Fruit fly (Drosophila melanogaster) whole organism, embryonic: Measurements from ENCODE around the gene Lipt2.

Source experiments
- ATbp ChIP-seq: fragments of 200-800 bp; sonication (Bioruptor generic); optimal IDR thresholded peaks from 2 replicates; lab custom pipeline; 2017; ENCODE audit warnings: missing biosample characterization, mild to moderate bottlenecking, missing genetic modification characterization, missing genetic modification reagents
- Adf1 ChIP-seq: fragments of 200-800 bp; sonication (Bioruptor generic); IDR thresholded peaks from 2 replicates; pipeline ENCODE4 v1.3.6; 2022; ENCODE audit warnings: missing biosample characterization, missing genetic modification characterization
- B-H2 ChIP-seq: fragments of 200-800 bp; sonication (Bioruptor generic); optimal IDR thresholded peaks from 2 replicates; lab custom pipeline; 2018; ENCODE audit warnings: missing biosample characterization, mild to moderate bottlenecking, missing genetic modification characterization
- Blimp-1 ChIP-seq: fragments of 200-800 bp; sonication (Bioruptor generic); optimal IDR thresholded peaks from 3 replicates; lab custom pipeline; 2018; ENCODE audit warnings: missing biosample characterization, missing genetic modification characterization, mild to moderate bottlenecking, moderate library complexity, missing genetic modification reagents
- CG11504 ChIP-seq: fragments of 200-800 bp; sonication (Bioruptor generic); optimal IDR thresholded peaks from 3 replicates; lab custom pipeline; 2019; ENCODE audit warnings: missing biosample characterization, mild to moderate bottlenecking, missing genetic modification characterization, moderate library complexity
- CG11696 ChIP-seq: fragments of 200-800 bp; sonication (Bioruptor generic); IDR thresholded peaks from 2 replicates; pipeline ENCODE4 v1.3.6; 2022; ENCODE audit warnings: missing biosample characterization, missing genetic modification characterization
- CG13287 ChIP-seq: fragments of 200-800 bp; sonication (Bioruptor generic); IDR thresholded peaks from 2 replicates; pipeline ENCODE4 v1.3.6; 2022; ENCODE audit warnings: missing biosample characterization, missing genetic modification characterization; ENCODE audit not compliant: partially characterized antibody
- CG14441 ChIP-seq: fragments of 200-800 bp; sonication (Bioruptor generic); IDR thresholded peaks from 2 replicates; pipeline ENCODE4 v1.3.6; 2022; ENCODE audit warnings: missing biosample characterization, missing genetic modification characterization
- CG17385 ChIP-seq: fragments of 200-800 bp; sonication (Bioruptor generic); optimal IDR thresholded peaks from 3 replicates; lab custom pipeline; 2018; ENCODE audit warnings: missing biosample characterization, mild to moderate bottlenecking, missing genetic modification characterization
- CG3065 ChIP-seq: fragments of 200-800 bp; sonication (Bioruptor generic); optimal IDR thresholded peaks from 2 replicates; lab custom pipeline; 2016; ENCODE audit warnings: missing biosample characterization, missing genetic modification characterization
- CG33213 ChIP-seq: fragments of 200-800 bp; sonication (Bioruptor generic); optimal IDR thresholded peaks from 3 replicates; lab custom pipeline; 2016; ENCODE audit warnings: missing biosample characterization, missing genetic modification characterization
- CG34376 ChIP-seq: fragments of 200-800 bp; sonication (Bioruptor generic); optimal IDR thresholded peaks from 2 replicates; lab custom pipeline; 2018; ENCODE audit warnings: missing biosample characterization, mild to moderate bottlenecking, missing genetic modification characterization
- CG5245 ChIP-seq: fragments of 200-800 bp; sonication (Bioruptor generic); optimal IDR thresholded peaks from 3 replicates; lab custom pipeline; 2016; ENCODE audit warnings: missing biosample characterization, missing genetic modification characterization
- CG6175 ChIP-seq: fragments of 200-800 bp; sonication (Bioruptor generic); IDR thresholded peaks from 3 replicates; pipeline ENCODE4 v1.3.6; 2022; ENCODE audit warnings: missing biosample characterization, missing genetic modification characterization
- CG7271 ChIP-seq: fragments of 200-800 bp; sonication (Bioruptor generic); optimal IDR thresholded peaks from 2 replicates; lab custom pipeline; 2018; ENCODE audit warnings: missing biosample characterization, mild to moderate bottlenecking, missing genetic modification characterization, moderate library complexity
- CG8944 ChIP-seq: fragments of 200-800 bp; sonication (Bioruptor generic); optimal IDR thresholded peaks from 3 replicates; lab custom pipeline; 2016; ENCODE audit warnings: missing biosample characterization, missing genetic modification characterization
- CG9876 ChIP-seq: fragments of 200-800 bp; sonication (Bioruptor generic); optimal IDR thresholded peaks from 2 replicates; lab custom pipeline; 2016; ENCODE audit warnings: missing biosample characterization, missing genetic modification characterization
- Dbx ChIP-seq: fragments of 200-800 bp; sonication (Bioruptor generic); IDR thresholded peaks from 3 replicates; pipeline ENCODE4 v1.3.6; 2022; ENCODE audit warnings: missing biosample characterization, missing genetic modification characterization
- Deaf1 ChIP-seq: fragments of 200-800 bp; optimal IDR thresholded peaks from 3 replicates; lab custom pipeline; 2019; ENCODE audit warnings: missing biosample characterization, mild to moderate bottlenecking, missing genetic modification characterization, moderate library complexity
- Doc3 ChIP-seq: fragments of 200-800 bp; sonication (Bioruptor generic); IDR thresholded peaks from 3 replicates; pipeline ENCODE4 v1.3.6; 2022; ENCODE audit warnings: missing biosample characterization, missing genetic modification characterization; ENCODE audit not compliant: partially characterized antibody
- ERR ChIP-seq: fragments of 200-800 bp; sonication (Bioruptor generic); optimal IDR thresholded peaks from 2 replicates; lab custom pipeline; 2016; ENCODE audit warnings: missing biosample characterization, missing genetic modification characterization
- H2.0 ChIP-seq: fragments of 200-800 bp; sonication (Bioruptor generic); IDR thresholded peaks from 2 replicates; pipeline ENCODE4 v1.3.6; 2022; ENCODE audit warnings: missing biosample characterization, missing genetic modification characterization
- HmgD ChIP-seq: fragments of 200-800 bp; sonication (Bioruptor generic); optimal IDR thresholded peaks from 3 replicates; lab custom pipeline; 2016; ENCODE audit warnings: missing biosample characterization, missing genetic modification characterization
- HmgZ ChIP-seq: fragments of 200-800 bp; sonication (Bioruptor generic); optimal IDR thresholded peaks from 2 replicates; lab custom pipeline; 2018; ENCODE audit warnings: missing biosample characterization, mild to moderate bottlenecking, missing genetic modification characterization
- Jarid2 ChIP-seq: fragments of 200-800 bp; sonication (Bioruptor generic); optimal IDR thresholded peaks from 3 replicates; lab custom pipeline; 2017; ENCODE audit warnings: mild to moderate bottlenecking, missing biosample characterization, missing genetic modification reagents, missing genetic modification characterization
- Pdp1 ChIP-seq, 2 experiments: fragments of 200-800 bp; sonication (Bioruptor generic); optimal IDR thresholded peaks; 3 replicates each; lab custom pipeline; 2016; ENCODE audit warnings: missing biosample characterization in 2 of 2, missing genetic modification characterization in 2 of 2, mild to moderate bottlenecking in 1 of 2, moderate library complexity in 1 of 2
- Rfx ChIP-seq: fragments of 200-800 bp; sonication (Bioruptor generic); IDR thresholded peaks from 2 replicates; pipeline ENCODE4 v1.3.6; 2022; ENCODE audit warnings: missing biosample characterization, missing genetic modification characterization
- Scr ChIP-seq: fragments of 200-800 bp; sonication (Bioruptor generic); IDR thresholded peaks from 2 replicates; pipeline ENCODE4 v1.3.6; 2022; ENCODE audit warnings: missing biosample characterization, missing genetic modification characterization; ENCODE audit not compliant: partially characterized antibody
- btn ChIP-seq: fragments of 200-800 bp; sonication (Bioruptor generic); optimal IDR thresholded peaks from 2 replicates; lab custom pipeline; 2016; ENCODE audit warnings: missing biosample characterization, missing genetic modification characterization
- cas ChIP-seq: fragments of 200-800 bp; sonication (Bioruptor generic); IDR thresholded peaks from 2 replicates; pipeline ENCODE4 v1.3.6; 2022; ENCODE audit warnings: missing biosample characterization, missing genetic modification characterization
- cg ChIP-seq: fragments of 200-800 bp; sonication (Bioruptor generic); optimal IDR thresholded peaks from 3 replicates; lab custom pipeline; 2019; ENCODE audit warnings: missing biosample characterization, mild to moderate bottlenecking, missing genetic modification characterization, moderate library complexity
- ci ChIP-seq: fragments of 200-800 bp; sonication (Bioruptor generic); IDR thresholded peaks from 3 replicates; pipeline ENCODE4 v1.3.6; 2022; ENCODE audit warnings: missing biosample characterization, missing genetic modification characterization
- eyg ChIP-seq: fragments of 200-800 bp; sonication (Bioruptor generic); optimal IDR thresholded peaks from 3 replicates; lab custom pipeline; 2016; ENCODE audit warnings: missing biosample characterization, missing genetic modification characterization
- gce ChIP-seq: fragments of 200-800 bp; sonication (Bioruptor generic); IDR thresholded peaks from 3 replicates; pipeline ENCODE4 v1.3.6; 2022; ENCODE audit warnings: missing biosample characterization, missing genetic modification characterization
- grn ChIP-seq: fragments of 200-800 bp; sonication (Bioruptor generic); optimal IDR thresholded peaks from 3 replicates; lab custom pipeline; 2017; ENCODE audit warnings: missing biosample characterization, missing genetic modification characterization
- gsb ChIP-seq: fragments of 200-800 bp; sonication (Bioruptor generic); IDR thresholded peaks from 2 replicates; pipeline ENCODE4 v1.3.6; 2022; ENCODE audit warnings: missing biosample characterization, missing genetic modification characterization
- kni ChIP-seq: fragments of 200-800 bp; sonication (Bioruptor generic); optimal IDR thresholded peaks from 3 replicates; lab custom pipeline; 2017; ENCODE audit warnings: mild to moderate bottlenecking, missing biosample characterization, missing genetic modification reagents, missing genetic modification characterization
- mld ChIP-seq: fragments of 200-800 bp; sonication (Bioruptor generic); IDR thresholded peaks from 3 replicates; pipeline ENCODE4 v1.3.6; 2022; ENCODE audit warnings: missing biosample characterization, missing genetic modification characterization; ENCODE audit not compliant: partially characterized antibody
- sens ChIP-seq: fragments of 200-800 bp; sonication (Bioruptor generic); peaks from one replicate; lab custom pipeline; 2016; ENCODE audit warnings: missing biosample characterization, missing genetic modification characterization
- sna ChIP-seq: fragments of 200-800 bp; sonication (Bioruptor generic); IDR thresholded peaks from 2 replicates; pipeline ENCODE4 v1.3.6; 2022; ENCODE audit warnings: missing biosample characterization, missing genetic modification characterization; ENCODE audit not compliant: partially characterized antibody
- tio ChIP-seq: fragments of 200-800 bp; sonication (Bioruptor generic); optimal IDR thresholded peaks from 2 replicates; lab custom pipeline; 2017; ENCODE audit warnings: missing biosample characterization, missing genetic modification characterization, inconsistent platforms
- ttk ChIP-seq: fragments of 200-800 bp; sonication (Bioruptor generic); IDR thresholded peaks from 2 replicates; pipeline ENCODE4 v2.1.2; 2022; ENCODE audit warnings: missing biosample characterization, missing genetic modification characterization
- zen ChIP-seq: fragments of 200-800 bp; sonication (Bioruptor generic); optimal IDR thresholded peaks from 3 replicates; lab custom pipeline; 2018; ENCODE audit warnings: missing biosample characterization, mild to moderate bottlenecking, missing genetic modification characterization, moderate library complexity
- zen2 ChIP-seq: fragments of 200-800 bp; sonication (Bioruptor generic); IDR thresholded peaks from 3 replicates; pipeline ENCODE4 v1.3.6; 2022; ENCODE audit warnings: missing biosample characterization, missing genetic modification characterization; ENCODE audit not compliant: partially characterized antibody

Lipt2 gene

dm6 chr3R:4472694-4472975, 35.5 kb upstream of the Lipt2 start (continued):
- TF ChIP-seq gsb (GFP tag; lab: Robert Waterston, UW) (no peak), zen (tag; lab: Kevin White, UChicago) (peak; percentile 83), sna (GFP tag; lab: Robert Waterston, UW) (0 out of 2 replicates have a peak, but pooled peaks have one; percentile 13), ttk (GFP tag; lab: Robert Waterston, UW) (no peak), CG9876 (GFP tag; lab: Kevin White, UChicago) (no peak), grn (peak; percentile 14), ERR (GFP tag; lab: Kevin White, UChicago) (no peak)

- TF ChIP-seq btn = no peak
- TF ChIP-seq CG11504 (tag; lab: Kevin White, UChicago) = peak; percentile 1
- peak; percentile 96 for TF ChIP-seq Blimp-1 (GFP tag; lab: Kevin White, UChicago)
- no peak for TF ChIP-seq CG13287 (GFP tag; lab: Robert Waterston, UW)
- TF ChIP-seq Rfx (GFP tag; lab: Robert Waterston, UW) = peak; percentile 24; the same call in 1 of the 2 replicates
- peak in 1 of 2 experiments; percentile 60 for TF ChIP-seq Pdp1 (GFP tag; optimal IDR thresholded peaks at IDR 0.05; lab: Kevin White, UChicago)
- 0 out of 3 replicates have a peak, but pooled peaks have one; percentile 16 for TF ChIP-seq zen2 (GFP tag; lab: Robert Waterston, UW)
- TF ChIP-seq ci = 0 out of 3 replicates have a peak, but pooled peaks have one; percentile 9
- TF ChIP-seq CG11696 (GFP tag; lab: Robert Waterston, UW) = peak; percentile 41; the same call in 1 of the 2 replicates
- TF ChIP-seq CG14441 = 0 out of 2 replicates have a peak, but pooled peaks have one; percentile 15
- TF ChIP-seq sens (GFP tag; lab: Kevin White, UChicago) = peak; percentile 26
- no peak for TF ChIP-seq Adf1 (GFP tag; lab: Robert Waterston, UW)
These were observed 34.9 kb upstream of the Lipt2 start for dm6 chr3R:4471846-4472693.

dm6 chr3R:4471047-4471751, 34.1 kb upstream of the Lipt2 start:
- peak; percentile 73 for TF ChIP-seq grn
- no peak for TF ChIP-seq HmgD (GFP tag; lab: Kevin White, UChicago)
- peak; percentile 44 for TF ChIP-seq Jarid2 (GFP tag; lab: Kevin White, UChicago)
- peak; percentile 57; the same call in 2 of the 3 replicates for TF ChIP-seq ci
- no peak for TF ChIP-seq CG3065
- no peak for TF ChIP-seq CG8944 (GFP tag; lab: Kevin White, UChicago)
- TF ChIP-seq Doc3 (GFP tag; lab: Robert Waterston, UW) = no peak
- no peak for TF ChIP-seq gce
- TF ChIP-seq CG5245 (GFP tag; lab: Kevin White, UChicago) = no peak
- TF ChIP-seq tio (GFP tag; lab: Kevin White, UChicago) = no peak
- 0 out of 3 replicates have a peak, but pooled peaks have one; percentile 56 for TF ChIP-seq CG6175 (GFP tag; lab: Robert Waterston, UW)
- peak; percentile 36 for TF ChIP-seq HmgZ
- peak; percentile 70 for TF ChIP-seq kni (GFP tag; lab: Kevin White, UChicago)
- TF ChIP-seq Dbx (GFP tag; lab: Robert Waterston, UW) = peak; percentile 50; the same call in 1 of the 3 replicates
- no peak for TF ChIP-seq eyg (GFP tag; lab: Kevin White, UChicago)
- no peak for TF ChIP-seq H2.0 (GFP tag; lab: Robert Waterston, UW)
- no peak for TF ChIP-seq ATbp (GFP tag; lab: Kevin White, UChicago)
- peak; percentile 6 for TF ChIP-seq cg (GFP tag; lab: Kevin White, UChicago)
- TF ChIP-seq CG17385 (GFP tag; lab: Kevin White, UChicago) = peak; percentile 27
- TF ChIP-seq Deaf1 (tag; lab: Kevin White, UChicago) = peak; percentile 95
- TF ChIP-seq Scr (GFP tag; lab: Robert Waterston, UW) = 0 out of 2 replicates have a peak, but pooled peaks have one; percentile 18
- peak; percentile 85 for TF ChIP-seq CG34376 (GFP tag; lab: Kevin White, UChicago)
- peak; percentile 35 for TF ChIP-seq B-H2 (GFP tag; lab: Kevin White, UChicago)
- TF ChIP-seq CG7271 (tag; lab: Kevin White, UChicago) = no peak
- TF ChIP-seq mld (GFP tag; lab: Robert Waterston, UW) = no peak
- no peak for TF ChIP-seq CG33213
- TF ChIP-seq CG11696 (GFP tag; lab: Robert Waterston, UW) = 0 out of 2 replicates have a peak, but pooled peaks have one; percentile 22
- TF ChIP-seq cas (GFP tag; lab: Robert Waterston, UW) = no peak
